Worm (Caenorhabditis elegans) whole organism, L3 larva: ENCODE measurements around the gene trpp-12.

Experiments used
- nhr-11 ChIP-seq: fragments of 150-350 bp; optimal IDR thresholded peaks from 2 replicates; lab custom pipeline; 2014; ENCODE audit warnings: missing biosample characterization, missing genetic modification characterization
- snpc-4 ChIP-seq: fragments of 150-350 bp; optimal IDR thresholded peaks from 2 replicates; lab custom pipeline; 2014; ENCODE audit warnings: missing biosample characterization, missing genetic modification characterization

DNA sequence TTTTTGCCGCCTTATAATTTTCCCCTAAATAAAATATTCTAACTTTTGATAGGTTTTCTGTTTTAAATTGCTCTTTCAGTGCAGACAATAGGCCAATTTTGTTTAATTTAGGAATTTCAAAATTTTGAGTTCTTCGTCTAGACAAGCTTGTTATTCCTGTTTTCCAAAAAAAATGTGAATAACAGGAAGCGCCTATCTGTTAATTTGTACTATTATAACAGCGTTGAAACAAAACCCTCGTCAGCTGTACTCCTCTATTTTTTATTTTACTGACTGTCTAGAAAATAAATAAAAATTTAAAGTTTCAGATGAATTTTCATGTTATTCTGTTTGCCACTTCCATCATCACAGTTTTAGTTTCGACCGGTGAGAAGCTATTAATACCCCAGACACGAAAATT, 28.2 kb upstream of the trpp-12 start, which contains the start of gene F47G3.4:
- TF ChIP-seq snpc-4 (tag; lab: Kevin White, UChicago) = no peak
- TF ChIP-seq nhr-11 (tag; lab: Kevin White, UChicago) = no peak
